Fruit fly (Drosophila melanogaster) whole organism, embryonic: ENCODE data around the gene CG8677.

Experiments
- BEAF-32 ChIP-seq: fragments of 200-800 bp; sonication (Bioruptor generic); optimal IDR thresholded peaks from 3 replicates; lab custom pipeline; 2017; ENCODE audit warnings: missing biosample characterization, missing genetic modification characterization, mild to moderate bottlenecking, moderate library complexity, missing genetic modification reagents
- CG11093 ChIP-seq: fragments of 200-800 bp; sonication (Bioruptor generic); IDR thresholded peaks from 3 replicates; pipeline ENCODE4 v1.3.6; 2022; ENCODE audit warnings: missing biosample characterization, missing genetic modification characterization
- CG13123 ChIP-seq: fragments of 200-800 bp; sonication (Bioruptor generic); optimal IDR thresholded peaks from 2 replicates; lab custom pipeline; 2016; ENCODE audit warnings: missing biosample characterization, missing genetic modification characterization
- CG15696 ChIP-seq: fragments of 200-800 bp; sonication (Bioruptor generic); optimal IDR thresholded peaks from 2 replicates; lab custom pipeline; 2019; ENCODE audit warnings: missing biosample characterization, mild to moderate bottlenecking, missing genetic modification characterization, moderate library complexity
- CG7963 ChIP-seq: fragments of 200-800 bp; sonication (Bioruptor generic); IDR thresholded peaks from 3 replicates; pipeline ENCODE4 v1.3.6; 2022; ENCODE audit warnings: missing biosample characterization, missing genetic modification characterization; ENCODE audit not compliant: partially characterized antibody
- Chrac-16 ChIP-seq: fragments of 200-800 bp; sonication (Bioruptor generic); optimal IDR thresholded peaks from 3 replicates; lab custom pipeline; 2016; ENCODE audit warnings: missing biosample characterization, missing genetic modification characterization
- Ptx1 ChIP-seq: fragments of 200-800 bp; sonication (Bioruptor generic); IDR thresholded peaks from 2 replicates; pipeline ENCODE4 v1.3.6; 2022; ENCODE audit warnings: missing biosample characterization, missing genetic modification characterization
- Rx ChIP-seq: fragments of 200-800 bp; sonication (Bioruptor generic); IDR thresholded peaks from 2 replicates; pipeline ENCODE4 v1.3.6; 2022; ENCODE audit warnings: missing biosample characterization, missing genetic modification characterization
- dmrt99B ChIP-seq: fragments of 200-800 bp; sonication (Bioruptor generic); optimal IDR thresholded peaks from 2 replicates; lab custom pipeline; 2018; ENCODE audit warnings: missing biosample characterization, mild to moderate bottlenecking, missing genetic modification characterization, moderate library complexity
- eve ChIP-seq, 2 experiments: fragments of >200 bp; optimal IDR thresholded peaks; 2 replicates each; lab custom pipeline; 2017; ENCODE audit warnings: missing biosample characterization in 2 of 2, missing genetic modification characterization in 2 of 2
- ewg ChIP-seq: fragments of 200-800 bp; sonication (Bioruptor generic); optimal IDR thresholded peaks from 3 replicates; lab custom pipeline; 2017; ENCODE audit warnings: mild to moderate bottlenecking, missing biosample characterization, missing genetic modification reagents, missing genetic modification characterization
- otp ChIP-seq: fragments of 200-800 bp; sonication (Bioruptor generic); IDR thresholded peaks from 3 replicates; pipeline ENCODE4, ENCODE4 v1.3.6; 2022; ENCODE audit warnings: missing biosample characterization, missing genetic modification characterization

DNA sequence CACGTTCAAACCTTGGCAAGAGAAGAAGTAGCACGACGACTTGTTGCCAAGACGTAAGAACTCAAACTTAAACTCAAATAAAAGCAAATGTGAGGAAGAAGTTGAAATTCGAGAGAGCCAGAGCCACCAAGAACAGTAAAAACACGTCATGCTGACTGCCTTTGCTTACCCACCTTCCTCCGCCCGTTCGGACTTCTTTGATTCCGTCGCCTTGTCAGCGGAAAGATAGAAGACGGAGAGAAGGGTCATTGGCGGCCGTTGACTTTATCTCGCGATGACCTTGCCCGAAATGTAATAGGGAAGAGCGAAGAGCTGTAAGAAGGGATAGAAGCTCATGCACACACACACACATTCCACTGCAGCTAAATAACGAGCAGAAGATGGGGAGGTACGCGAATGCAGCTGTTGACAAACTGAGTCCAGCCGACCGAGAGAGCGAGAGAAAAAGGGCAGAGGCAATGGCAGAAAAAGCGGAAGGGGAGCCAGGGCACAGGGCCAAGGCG, 22.9 kb downstream of the CG8677 start:
- TF ChIP-seq BEAF-32 (GFP tag; lab: Kevin White, UChicago), result no peak
- TF ChIP-seq CG7963 (GFP tag; lab: Robert Waterston, UW), result no peak
- no peak for TF ChIP-seq CG11093 (GFP tag; lab: Robert Waterston, UW)
- TF ChIP-seq eve (GFP tag; optimal IDR thresholded peaks at IDR 0.05; lab: Kevin White, UChicago), result no peak
- no peak for TF ChIP-seq CG15696 (tag; lab: Kevin White, UChicago)
- no peak for TF ChIP-seq CG13123 (GFP tag; lab: Kevin White, UChicago)
- TF ChIP-seq ewg (GFP tag; lab: Kevin White, UChicago), result no peak
- TF ChIP-seq Ptx1 (GFP tag; lab: Robert Waterston, UW), result no peak
- TF ChIP-seq otp (GFP tag; lab: Robert Waterston, UW), result no peak
- TF ChIP-seq Rx (GFP tag; lab: Robert Waterston, UW), result no peak
- TF ChIP-seq dmrt99B (tag; lab: Kevin White, UChicago), result no peak
- no peak for TF ChIP-seq Chrac-16
